Worm (Caenorhabditis elegans): ENCODE measurements around the gene C18A11.4.

DNA sequence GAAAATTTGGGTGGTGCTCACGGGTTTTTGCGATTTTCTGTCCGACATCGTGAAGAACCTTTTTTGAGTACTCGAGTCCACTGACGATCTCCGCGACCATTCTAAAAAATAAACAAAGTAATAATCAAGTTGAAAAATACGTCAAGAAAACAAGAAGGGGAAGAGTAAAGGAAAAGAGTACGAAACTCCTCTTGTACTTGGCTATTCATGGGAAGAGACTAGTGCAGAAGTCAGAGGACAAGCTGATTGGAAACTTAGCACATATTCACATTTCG is 41.1 kb downstream of the C18A11.4 start, which contains the start of gene dao-3:
- TF ChIP-seq tbx-37 (GFP tag; conservative IDR thresholded peaks at IDR 0.05) (no peak), pes-1 (GFP tag; IDR thresholded peaks at IDR 0.05) (no peak), ama-1 (optimal IDR thresholded peaks at IDR 0.05) (no peak), ets-7 (tag; optimal IDR thresholded peaks at IDR 0.05) (no peak), flt-1 (GFP tag; IDR thresholded peaks at IDR 0.05) (no peak), tbx-11 (GFP tag; IDR thresholded peaks at IDR 0.05) (no peak), ceh-36 (tag; optimal IDR thresholded peaks at IDR 0.05) (no peak), hmbx-1 (tag; optimal IDR thresholded peaks at IDR 0.05) (no peak), hmg-4 (GFP tag; optimal IDR thresholded peaks at IDR 0.05) (no peak), F13C5.2 (tag; optimal IDR thresholded peaks at IDR 0.05) (no peak), aly-1 (tag; optimal IDR thresholded peaks at IDR 0.05) (no peak), ceh-13 (GFP tag; optimal IDR thresholded peaks at IDR 0.05) (no peak), scrt-1 (GFP tag; IDR thresholded peaks at IDR 0.05) (no peak)
